Fruit fly (Drosophila melanogaster) whole organism, embryonic: ENCODE measurements around the gene Fgop2.

Source experiments
- Adf1 ChIP-seq: fragments of 200-800 bp; sonication (Bioruptor generic); IDR thresholded peaks from 2 replicates; pipeline ENCODE4 v1.3.6; 2022; ENCODE audit warnings: missing biosample characterization, missing genetic modification characterization
- Awh ChIP-seq: fragments of 200-800 bp; sonication (Bioruptor generic); IDR thresholded peaks from 2 replicates; pipeline ENCODE4, ENCODE4 v1.3.6; 2022; ENCODE audit warnings: missing biosample characterization, missing genetic modification characterization
- Bdp1 ChIP-seq: fragments of 200-800 bp; sonication (Bioruptor generic); optimal IDR thresholded peaks from 3 replicates; lab custom pipeline; 2016; ENCODE audit warnings: missing biosample characterization, missing genetic modification characterization
- CG10366 ChIP-seq: fragments of 200-800 bp; sonication (Bioruptor generic); IDR thresholded peaks from 2 replicates; pipeline ENCODE4 v1.3.6; 2022; ENCODE audit warnings: missing biosample characterization, missing genetic modification characterization
- CG11247 ChIP-seq: fragments of 200-800 bp; sonication (Bioruptor generic); IDR thresholded peaks from 2 replicates; pipeline ENCODE4 v1.3.6; 2022; ENCODE audit warnings: missing biosample characterization, missing genetic modification characterization
- CG12155 ChIP-seq: fragments of 200-800 bp; sonication (Bioruptor generic); optimal IDR thresholded peaks from 3 replicates; lab custom pipeline; 2016; ENCODE audit warnings: missing biosample characterization, missing genetic modification characterization
- CG13123 ChIP-seq: fragments of 200-800 bp; sonication (Bioruptor generic); optimal IDR thresholded peaks from 2 replicates; lab custom pipeline; 2016; ENCODE audit warnings: missing biosample characterization, missing genetic modification characterization
- CG13424 ChIP-seq: fragments of 200-800 bp; sonication (Bioruptor generic); optimal IDR thresholded peaks from 2 replicates; lab custom pipeline; 2019; ENCODE audit warnings: missing biosample characterization, mild to moderate bottlenecking, missing genetic modification characterization, moderate library complexity
- CG14441 ChIP-seq: fragments of 200-800 bp; sonication (Bioruptor generic); IDR thresholded peaks from 2 replicates; pipeline ENCODE4 v1.3.6; 2022; ENCODE audit warnings: missing biosample characterization, missing genetic modification characterization
- CG16813 ChIP-seq: fragments of 200-800 bp; sonication (Bioruptor generic); IDR thresholded peaks from 3 replicates; pipeline ENCODE4 v1.3.6; 2022; ENCODE audit warnings: missing biosample characterization, missing genetic modification characterization; ENCODE audit not compliant: partially characterized antibody
- CG17612 ChIP-seq: fragments of 200-800 bp; sonication (Bioruptor generic); IDR thresholded peaks from 2 replicates; pipeline ENCODE4 v1.3.6; 2022; ENCODE audit warnings: missing biosample characterization, missing genetic modification characterization
- CG17912 ChIP-seq: fragments of 200-800 bp; sonication (Bioruptor generic); optimal IDR thresholded peaks from 2 replicates; lab custom pipeline; 2018; ENCODE audit warnings: missing biosample characterization, mild to moderate bottlenecking, missing genetic modification characterization
- CG18476 ChIP-seq: fragments of 200-800 bp; sonication (Bioruptor generic); optimal IDR thresholded peaks from 2 replicates; lab custom pipeline; 2016; ENCODE audit warnings: missing biosample characterization, mild to moderate bottlenecking, missing genetic modification characterization
- CG18619 ChIP-seq: fragments of 200-800 bp; sonication (Bioruptor generic); optimal IDR thresholded peaks from 3 replicates; lab custom pipeline; 2017; ENCODE audit warnings: missing biosample characterization, mild to moderate bottlenecking, missing genetic modification characterization
- CG2199 ChIP-seq: fragments of 200-800 bp; sonication (Bioruptor generic); IDR thresholded peaks from 3 replicates; pipeline ENCODE4 v1.3.6; 2022; ENCODE audit warnings: missing biosample characterization, missing genetic modification characterization
- CG3281 ChIP-seq: fragments of 200-800 bp; sonication (Bioruptor generic); optimal IDR thresholded peaks from 3 replicates; lab custom pipeline; 2017; ENCODE audit warnings: missing biosample characterization, mild to moderate bottlenecking, missing genetic modification characterization
- CG33557 ChIP-seq: fragments of 200-800 bp; sonication (Bioruptor generic); optimal IDR thresholded peaks from 2 replicates; lab custom pipeline; 2019; ENCODE audit warnings: missing biosample characterization, mild to moderate bottlenecking, missing genetic modification characterization, moderate library complexity
- CG3407 ChIP-seq: fragments of 200-800 bp; sonication (Bioruptor generic); optimal IDR thresholded peaks from 2 replicates; lab custom pipeline; 2018; ENCODE audit warnings: missing biosample characterization, mild to moderate bottlenecking, missing genetic modification characterization
- CG6175 ChIP-seq: fragments of 200-800 bp; sonication (Bioruptor generic); IDR thresholded peaks from 3 replicates; pipeline ENCODE4 v1.3.6; 2022; ENCODE audit warnings: missing biosample characterization, missing genetic modification characterization
- CG6813 ChIP-seq: fragments of 200-800 bp; sonication (Bioruptor generic); optimal IDR thresholded peaks from 2 replicates; lab custom pipeline; 2017; ENCODE audit warnings: missing biosample characterization, missing genetic modification characterization, mild to moderate bottlenecking, moderate library complexity, missing genetic modification reagents
- CG9817 ChIP-seq: fragments of 200-800 bp; sonication (Bioruptor generic); optimal IDR thresholded peaks from 2 replicates; lab custom pipeline; 2018; ENCODE audit warnings: missing biosample characterization, mild to moderate bottlenecking, missing genetic modification characterization, moderate library complexity
- CG9876 ChIP-seq: fragments of 200-800 bp; sonication (Bioruptor generic); optimal IDR thresholded peaks from 2 replicates; lab custom pipeline; 2016; ENCODE audit warnings: missing biosample characterization, missing genetic modification characterization
- D19A ChIP-seq: fragments of 200-800 bp; optimal IDR thresholded peaks from 3 replicates; lab custom pipeline; 2019; ENCODE audit warnings: missing biosample characterization, mild to moderate bottlenecking, missing genetic modification characterization, moderate library complexity
- Ets65A ChIP-seq: fragments of 200-800 bp; sonication (Bioruptor generic); peaks from one replicate; lab custom pipeline; 2016; ENCODE audit warnings: missing biosample characterization, missing genetic modification characterization
- GATAe ChIP-seq: fragments of 200-800 bp; sonication (Bioruptor generic); conservative IDR thresholded peaks from 2 replicates; pipeline ENCODE4 v1.3.6; 2022; ENCODE audit warnings: missing biosample characterization, missing genetic modification characterization
- Gsc ChIP-seq: fragments of 200-800 bp; sonication (Bioruptor generic); IDR thresholded peaks from 2 replicates; pipeline ENCODE4 v1.3.6; 2022; ENCODE audit warnings: missing biosample characterization, missing genetic modification characterization
- Hey ChIP-seq: fragments of 200-800 bp; sonication (Bioruptor generic); optimal IDR thresholded peaks from 3 replicates; lab custom pipeline; 2018; ENCODE audit warnings: missing biosample characterization, mild to moderate bottlenecking, missing genetic modification characterization
- Hr39 ChIP-seq: fragments of >200 bp; optimal IDR thresholded peaks from 2 replicates; lab custom pipeline; 2017
- Mad ChIP-seq: fragments of 200-800 bp; sonication (Bioruptor generic); optimal IDR thresholded peaks from 2 replicates; lab custom pipeline; 2016; ENCODE audit warnings: missing biosample characterization, missing genetic modification characterization
- Meics ChIP-seq: fragments of 200-800 bp; sonication (Bioruptor generic); optimal IDR thresholded peaks from 2 replicates; lab custom pipeline; 2017; ENCODE audit warnings: missing biosample characterization, mild to moderate bottlenecking, missing genetic modification characterization
- Poxn ChIP-seq: fragments of 200-800 bp; sonication (Bioruptor generic); IDR thresholded peaks from 2 replicates; pipeline ENCODE4 v1.3.6; 2022; ENCODE audit warnings: missing biosample characterization, missing genetic modification characterization
- Six4 ChIP-seq: fragments of 200-800 bp; sonication (Bioruptor generic); optimal IDR thresholded peaks from 2 replicates; lab custom pipeline; 2016; ENCODE audit warnings: missing biosample characterization, missing genetic modification characterization
- ap ChIP-seq: fragments of 200-800 bp; sonication (Bioruptor generic); IDR thresholded peaks from 2 replicates; pipeline ENCODE4 v1.3.6; 2022; ENCODE audit warnings: missing biosample characterization, missing genetic modification characterization
- bsh ChIP-seq, 2 experiments: fragments of 200-800 bp; sonication (Bioruptor generic); optimal IDR thresholded peaks; 2 replicates each; lab custom pipeline; 2017 to 2018; ENCODE audit warnings: mild to moderate bottlenecking in 2 of 2, missing biosample characterization in 2 of 2, missing genetic modification characterization in 2 of 2, moderate library complexity in 1 of 2
- crol ChIP-seq: fragments of 200-800 bp; sonication (Bioruptor generic); IDR thresholded peaks from 2 replicates; pipeline ENCODE4 v1.3.6; 2022; ENCODE audit warnings: missing biosample characterization, missing genetic modification characterization
- crp ChIP-seq, 2 experiments: fragments of 200-800 bp; sonication (Bioruptor generic); optimal IDR thresholded peaks; 2 replicates in 1 of 2; 3 replicates in 1 of 2; lab custom pipeline; 2017; ENCODE audit warnings: missing biosample characterization in 2 of 2, missing genetic modification characterization in 2 of 2, mild to moderate bottlenecking in 1 of 2, moderate library complexity in 1 of 2
- dati ChIP-seq: fragments of 200-800 bp; sonication (Bioruptor generic); IDR thresholded peaks from 2 replicates; pipeline ENCODE4 v1.3.6; 2022; ENCODE audit warnings: missing biosample characterization, missing genetic modification characterization
- gfzf ChIP-seq: fragments of 200-800 bp; sonication (Bioruptor generic); optimal IDR thresholded peaks from 2 replicates; lab custom pipeline; 2016; ENCODE audit warnings: missing biosample characterization, mild to moderate bottlenecking, missing genetic modification characterization, moderate library complexity
- hb ChIP-seq: fragments of 200-800 bp; sonication (Bioruptor generic); IDR thresholded peaks from 3 replicates; pipeline ENCODE4 v1.3.6; 2022; ENCODE audit warnings: missing biosample characterization, missing genetic modification characterization; ENCODE audit not compliant: partially characterized antibody
- kah ChIP-seq: fragments of 200-800 bp; sonication (Bioruptor generic); optimal IDR thresholded peaks from 2 replicates; lab custom pipeline; 2018; ENCODE audit warnings: missing biosample characterization, mild to moderate bottlenecking, missing genetic modification characterization
- lab ChIP-seq: fragments of 200-800 bp; sonication (Bioruptor generic); optimal IDR thresholded peaks from 3 replicates; lab custom pipeline; 2017; ENCODE audit warnings: missing biosample characterization, missing genetic modification characterization, mild to moderate bottlenecking, moderate library complexity, missing genetic modification reagents
- nerfin-2 ChIP-seq: fragments of 200-800 bp; sonication (Bioruptor generic); IDR thresholded peaks from 2 replicates; pipeline ENCODE4 v1.3.6; 2022; ENCODE audit warnings: missing biosample characterization, missing genetic modification characterization; ENCODE audit not compliant: partially characterized antibody
- nmo ChIP-seq: fragments of 200-800 bp; sonication (Bioruptor generic); optimal IDR thresholded peaks from 2 replicates; lab custom pipeline; 2018; ENCODE audit warnings: missing biosample characterization, mild to moderate bottlenecking, missing genetic modification characterization, moderate library complexity
- pfk ChIP-seq: fragments of 200-800 bp; sonication (Bioruptor generic); optimal IDR thresholded peaks from 2 replicates; lab custom pipeline; 2018; ENCODE audit warnings: missing biosample characterization, mild to moderate bottlenecking, missing genetic modification characterization, moderate library complexity
- ranshi ChIP-seq: fragments of 200-800 bp; sonication (Bioruptor generic); IDR thresholded peaks from 2 replicates; pipeline ENCODE4 v1.3.6; 2022; ENCODE audit warnings: missing biosample characterization, missing genetic modification characterization
- salm ChIP-seq: fragments of 200-800 bp; sonication (Bioruptor generic); optimal IDR thresholded peaks from 2 replicates; lab custom pipeline; 2018; ENCODE audit warnings: missing biosample characterization, mild to moderate bottlenecking, missing genetic modification characterization
- sd ChIP-seq: fragments of 200-800 bp; sonication (Bioruptor generic); optimal IDR thresholded peaks from 3 replicates; lab custom pipeline; 2018; ENCODE audit warnings: missing biosample characterization, mild to moderate bottlenecking, missing genetic modification characterization, moderate library complexity
- slp2 ChIP-seq: fragments of 200-800 bp; sonication (Bioruptor generic); optimal IDR thresholded peaks from 2 replicates; lab custom pipeline; 2016; ENCODE audit warnings: missing biosample characterization, missing genetic modification characterization
- stwl ChIP-seq: fragments of 200-800 bp; sonication (Bioruptor generic); optimal IDR thresholded peaks from 3 replicates; lab custom pipeline; 2018; ENCODE audit warnings: missing biosample characterization, mild to moderate bottlenecking, missing genetic modification characterization, moderate library complexity
- tap ChIP-seq: fragments of 200-800 bp; optimal IDR thresholded peaks from 3 replicates; lab custom pipeline; 2019; ENCODE audit warnings: missing biosample characterization, mild to moderate bottlenecking, missing genetic modification characterization, moderate library complexity
- zen ChIP-seq: fragments of 200-800 bp; sonication (Bioruptor generic); optimal IDR thresholded peaks from 3 replicates; lab custom pipeline; 2018; ENCODE audit warnings: missing biosample characterization, mild to moderate bottlenecking, missing genetic modification characterization, moderate library complexity

Fgop2 gene

dm6 chr2L:6950096-6950495 is 5.0 kb upstream of the Fgop2 start, which contains the start of the genes Gas41 and SA1 (continued):
- TF ChIP-seq CG13123 (GFP tag; lab: Kevin White, UChicago) (peak; percentile 15), CG6175 (GFP tag; lab: Robert Waterston, UW) (peak; percentile 38; the same call in 1 of the 3 replicates), Ets65A (GFP tag; lab: Kevin White, UChicago) (peak; percentile 63), CG18619 (peak; percentile 22), nmo (peak; percentile 24), CG13424 (peak; percentile 96), gfzf (GFP tag; lab: Kevin White, UChicago) (peak; percentile 34), Hey (peak; percentile 46), Meics (peak; percentile 86), ranshi (GFP tag; lab: Robert Waterston, UW) (no peak), crol (GFP tag; lab: Robert Waterston, UW) (no peak), pfk (peak; percentile 3), CG10366 (GFP tag; lab: Robert Waterston, UW) (no peak), CG3281 (peak; percentile 85), CG17912 (GFP tag; lab: Kevin White, UChicago) (peak; percentile 26), Gsc (GFP tag; lab: Robert Waterston, UW) (no peak), CG14441 (GFP tag; lab: Robert Waterston, UW) (peak; percentile 91), nerfin-2 (GFP tag; lab: Robert Waterston, UW) (no peak), Mad (no peak), CG18476 (no peak), kah (peak; percentile 54), Poxn (GFP tag; lab: Robert Waterston, UW) (no peak), Awh (GFP tag; lab: Robert Waterston, UW) (peak; percentile 90), CG9876 (GFP tag; lab: Kevin White, UChicago) (no peak), D19A (tag; lab: Kevin White, UChicago) (no peak), Bdp1 (GFP tag; lab: Kevin White, UChicago) (peak; percentile 11), tap (no peak), salm (peak; percentile 56), dati (GFP tag; lab: Robert Waterston, UW) (no peak), crp (GFP tag; optimal IDR thresholded peaks at IDR 0.05; lab: Kevin White, UChicago) (peak in 1 of 2 experiments; percentile 3), GATAe (GFP tag; lab: Robert Waterston, UW) (no peak; the same call in 1 of the 2 replicates), CG9817 (tag; lab: Kevin White, UChicago) (peak; percentile 29), lab (GFP tag; lab: Kevin White, UChicago) (no peak), bsh (GFP tag; optimal IDR thresholded peaks at IDR 0.05; lab: Kevin White, UChicago) (peak in 1 of 2 experiments; percentile 22), CG16813 (GFP tag; lab: Robert Waterston, UW) (peak; percentile 76), CG33557 (GFP tag; lab: Kevin White, UChicago) (peak; percentile 94), CG6813 (GFP tag; lab: Kevin White, UChicago) (peak; percentile 40), zen (tag; lab: Kevin White, UChicago) (peak; percentile 95), Adf1 (peak; percentile 34), CG17612 (peak; percentile 65), CG12155 (peak; percentile 30), Hr39 (lab: Kevin White, UChicago) (no peak), ap (GFP tag; lab: Robert Waterston, UW) (no peak), slp2 (GFP tag; lab: Kevin White, UChicago) (no peak), CG3407 (peak; percentile 81), Six4 (GFP tag; lab: Kevin White, UChicago) (peak; percentile 70), hb (GFP tag; lab: Robert Waterston, UW) (peak; percentile 69), stwl (tag; lab: Kevin White, UChicago) (peak; percentile 92), sd (tag; lab: Kevin White, UChicago) (no peak), CG2199 (GFP tag; lab: Robert Waterston, UW) (peak; percentile 69; the same call in 2 of the 3 replicates), CG11247 (GFP tag; lab: Robert Waterston, UW) (no peak)
